Fruit fly (Drosophila melanogaster): Measurements from ENCODE around the gene CG17065.

dm6 chrX:20240518-20241186, 16.3 kb downstream of the CG17065 start:
- TF ChIP-seq h (optimal IDR thresholded peaks at IDR 0.05) (no peak), ttk (optimal IDR thresholded peaks at IDR 0.05) (no peak), psq (optimal IDR thresholded peaks at IDR 0.05) (no peak), Sin3A (optimal IDR thresholded peaks at IDR 0.05) (no peak), insv (optimal IDR thresholded peaks at IDR 0.05) (no peak), Myc (optimal IDR thresholded peaks at IDR 0.05) (no peak)

Data from Kc167 (cell line).